Fruit fly (Drosophila melanogaster) whole organism, embryonic: ENCODE results near the gene Tom40.

Source experiments
- Adf1 ChIP-seq: fragments of 200-800 bp; sonication (Bioruptor generic); IDR thresholded peaks from 2 replicates; pipeline ENCODE4 v1.3.6; 2022; ENCODE audit warnings: missing biosample characterization, missing genetic modification characterization
- CG14860 ChIP-seq: fragments of 200-800 bp; sonication (Bioruptor generic); IDR thresholded peaks from 3 replicates; pipeline ENCODE4 v1.3.6; 2022; ENCODE audit warnings: missing biosample characterization, missing genetic modification characterization; ENCODE audit not compliant: partially characterized antibody
- CG14965 ChIP-seq: fragments of 200-800 bp; sonication (Bioruptor generic); optimal IDR thresholded peaks from 2 replicates; lab custom pipeline; 2016; ENCODE audit warnings: missing biosample characterization, missing genetic modification characterization, borderline replicate concordance
- CG17359 ChIP-seq: fragments of 200-800 bp; sonication (Bioruptor generic); optimal IDR thresholded peaks from 3 replicates; lab custom pipeline; 2018; ENCODE audit warnings: missing biosample characterization, mild to moderate bottlenecking, missing genetic modification characterization, moderate library complexity
- CG2199 ChIP-seq: fragments of 200-800 bp; sonication (Bioruptor generic); IDR thresholded peaks from 3 replicates; pipeline ENCODE4 v1.3.6; 2022; ENCODE audit warnings: missing biosample characterization, missing genetic modification characterization
- CG32532 ChIP-seq: fragments of 200-800 bp; sonication (Bioruptor generic); IDR thresholded peaks from 2 replicates; pipeline ENCODE4 v1.3.6; 2022; ENCODE audit warnings: missing biosample characterization, missing genetic modification characterization
- CG33213 ChIP-seq: fragments of 200-800 bp; sonication (Bioruptor generic); optimal IDR thresholded peaks from 3 replicates; lab custom pipeline; 2016; ENCODE audit warnings: missing biosample characterization, missing genetic modification characterization
- CG3407 ChIP-seq: fragments of 200-800 bp; sonication (Bioruptor generic); optimal IDR thresholded peaks from 2 replicates; lab custom pipeline; 2018; ENCODE audit warnings: missing biosample characterization, mild to moderate bottlenecking, missing genetic modification characterization
- CG4328 ChIP-seq: fragments of 200-800 bp; sonication (Bioruptor generic); optimal IDR thresholded peaks from 3 replicates; lab custom pipeline; 2017; ENCODE audit warnings: missing biosample characterization, missing genetic modification reagents, missing genetic modification characterization
- CG4820 ChIP-seq: fragments of 200-800 bp; sonication (Bioruptor generic); optimal IDR thresholded peaks from 3 replicates; lab custom pipeline; 2016; ENCODE audit warnings: missing biosample characterization, missing genetic modification characterization
- CG6175 ChIP-seq: fragments of 200-800 bp; sonication (Bioruptor generic); IDR thresholded peaks from 3 replicates; pipeline ENCODE4 v1.3.6; 2022; ENCODE audit warnings: missing biosample characterization, missing genetic modification characterization
- CG6272 ChIP-seq: fragments of 200-800 bp; sonication (Bioruptor generic); IDR thresholded peaks from 2 replicates; pipeline ENCODE4 v1.3.6; 2022; ENCODE audit warnings: missing biosample characterization, missing genetic modification characterization
- CG7271 ChIP-seq: fragments of 200-800 bp; sonication (Bioruptor generic); optimal IDR thresholded peaks from 2 replicates; lab custom pipeline; 2018; ENCODE audit warnings: missing biosample characterization, mild to moderate bottlenecking, missing genetic modification characterization, moderate library complexity
- CG7357 ChIP-seq: fragments of 200-800 bp; sonication (Bioruptor generic); IDR thresholded peaks from 3 replicates; pipeline ENCODE4 v1.3.6; 2022; ENCODE audit warnings: missing biosample characterization, missing genetic modification characterization
- CG9437 ChIP-seq: fragments of 200-800 bp; sonication (Bioruptor generic); optimal IDR thresholded peaks from 2 replicates; lab custom pipeline; 2018; ENCODE audit warnings: missing biosample characterization, mild to moderate bottlenecking, missing genetic modification characterization
- CrebB ChIP-seq: fragments of 200-800 bp; sonication (Bioruptor generic); optimal IDR thresholded peaks from 3 replicates; lab custom pipeline; 2018; ENCODE audit warnings: missing biosample characterization, mild to moderate bottlenecking, missing genetic modification characterization
- E2f1 ChIP-seq: fragments of 200-800 bp; sonication (Bioruptor generic); IDR thresholded peaks from 2 replicates; pipeline ENCODE4 v1.3.6; 2022; ENCODE audit warnings: missing biosample characterization, missing genetic modification characterization
- ERR ChIP-seq: fragments of 200-800 bp; sonication (Bioruptor generic); optimal IDR thresholded peaks from 2 replicates; lab custom pipeline; 2016; ENCODE audit warnings: missing biosample characterization, missing genetic modification characterization
- Fer1 ChIP-seq: fragments of 200-800 bp; sonication (Bioruptor generic); optimal IDR thresholded peaks from 2 replicates; lab custom pipeline; 2017; ENCODE audit warnings: missing biosample characterization, mild to moderate bottlenecking, missing genetic modification characterization
- Gsc ChIP-seq: fragments of 200-800 bp; sonication (Bioruptor generic); IDR thresholded peaks from 2 replicates; pipeline ENCODE4 v1.3.6; 2022; ENCODE audit warnings: missing biosample characterization, missing genetic modification characterization
- HLH3B ChIP-seq: fragments of 200-800 bp; sonication (Bioruptor generic); IDR thresholded peaks from 2 replicates; pipeline ENCODE4 v1.3.6; 2022; ENCODE audit warnings: missing biosample characterization, missing genetic modification characterization
- Max ChIP-seq: fragments of 200-800 bp; sonication (Bioruptor generic); optimal IDR thresholded peaks from 2 replicates; lab custom pipeline; 2016; ENCODE audit warnings: missing biosample characterization, mild to moderate bottlenecking, missing genetic modification characterization
- Side ChIP-seq: fragments of 200-800 bp; sonication (Bioruptor generic); optimal IDR thresholded peaks from 2 replicates; lab custom pipeline; 2016; ENCODE audit warnings: missing biosample characterization, missing genetic modification characterization
- Sox100B ChIP-seq: fragments of 200-800 bp; sonication (Bioruptor generic); optimal IDR thresholded peaks from 3 replicates; lab custom pipeline; 2018; ENCODE audit warnings: missing biosample characterization, mild to moderate bottlenecking, missing genetic modification characterization
- Tbp ChIP-seq: fragments of >200 bp; optimal IDR thresholded peaks from 2 replicates; lab custom pipeline; 2018; ENCODE audit warnings: missing biosample characterization, missing genetic modification characterization
- Trl ChIP-seq, 3 experiments: fragments of >200 bp in 2 of 3; fragments of 200-800 bp in 1 of 3; sonication (Bioruptor generic) in 1 of 3; optimal IDR thresholded peaks; 2 replicates in 1 of 3; 3 replicates in 2 of 3; lab custom pipeline; 2016 to 2017; ENCODE audit warnings: missing biosample characterization in 1 of 3, missing genetic modification characterization in 1 of 3
- Vsx1 ChIP-seq: fragments of 200-800 bp; sonication (Bioruptor generic); optimal IDR thresholded peaks from 2 replicates; lab custom pipeline; 2017; ENCODE audit warnings: missing biosample characterization, mild to moderate bottlenecking, missing genetic modification characterization, missing genetic modification reagents
- cad ChIP-seq: fragments of >200 bp; optimal IDR thresholded peaks from 2 replicates; lab custom pipeline; 2017; ENCODE audit warnings: missing biosample characterization, missing genetic modification characterization
- cato ChIP-seq: fragments of 200-800 bp; sonication (Bioruptor generic); optimal IDR thresholded peaks from 2 replicates; lab custom pipeline; 2016; ENCODE audit warnings: missing biosample characterization, missing genetic modification characterization, borderline replicate concordance
- chm ChIP-seq: fragments of 200-800 bp; sonication (Bioruptor generic); IDR thresholded peaks from 2 replicates; pipeline ENCODE4 v1.3.6; 2022; ENCODE audit warnings: missing biosample characterization, missing genetic modification characterization
- dysf ChIP-seq: fragments of 200-800 bp; sonication (Bioruptor generic); IDR thresholded peaks from 3 replicates; pipeline ENCODE4 v1.3.6; 2022; ENCODE audit warnings: missing biosample characterization, missing genetic modification characterization
- eyg ChIP-seq: fragments of 200-800 bp; sonication (Bioruptor generic); optimal IDR thresholded peaks from 3 replicates; lab custom pipeline; 2016; ENCODE audit warnings: missing biosample characterization, missing genetic modification characterization
- fd96Cb ChIP-seq: fragments of 200-800 bp; sonication (Bioruptor generic); optimal IDR thresholded peaks from 2 replicates; lab custom pipeline; 2018; ENCODE audit warnings: missing biosample characterization, mild to moderate bottlenecking, missing genetic modification characterization, moderate library complexity
- fru ChIP-seq: fragments of >200 bp; optimal IDR thresholded peaks from 2 replicates; lab custom pipeline; 2017
- gcm ChIP-seq: fragments of 200-800 bp; sonication (Bioruptor generic); optimal IDR thresholded peaks from 2 replicates; lab custom pipeline; 2019; ENCODE audit warnings: missing biosample characterization, mild to moderate bottlenecking, missing genetic modification characterization, moderate library complexity
- gsb ChIP-seq: fragments of 200-800 bp; sonication (Bioruptor generic); IDR thresholded peaks from 2 replicates; pipeline ENCODE4 v1.3.6; 2022; ENCODE audit warnings: missing biosample characterization, missing genetic modification characterization
- gsb-n ChIP-seq: fragments of 200-800 bp; sonication (Bioruptor generic); optimal IDR thresholded peaks from 3 replicates; lab custom pipeline; 2018; ENCODE audit warnings: missing biosample characterization, mild to moderate bottlenecking, missing genetic modification characterization
- ham ChIP-seq: fragments of 200-800 bp; sonication (Bioruptor generic); IDR thresholded peaks from 2 replicates; pipeline ENCODE4 v1.3.6; 2022; ENCODE audit warnings: missing biosample characterization, missing genetic modification characterization
- her ChIP-seq: fragments of 200-800 bp; sonication (Bioruptor generic); optimal IDR thresholded peaks from 2 replicates; lab custom pipeline; 2016; ENCODE audit warnings: missing biosample characterization, missing genetic modification characterization
- hkb ChIP-seq, 2 experiments: fragments of 200-800 bp in 1 of 2; fragments of >200 bp in 1 of 2; sonication (Bioruptor generic) in 1 of 2; IDR thresholded peaks in 1 of 2; optimal IDR thresholded peaks in 1 of 2; 2 replicates each; pipeline versions ENCODE4 v1.3.6 to Lab custom; 2017 to 2022; ENCODE audit warnings: missing biosample characterization in 1 of 2, missing genetic modification characterization in 1 of 2
- insv ChIP-seq, 2 experiments: fragments of 200-800 bp; sonication (Bioruptor generic); optimal IDR thresholded peaks; 3 replicates each; lab custom pipeline; 2016 to 2018; ENCODE audit warnings: missing biosample characterization in 2 of 2, missing genetic modification characterization in 2 of 2
- lilli ChIP-seq: fragments of 200-800 bp; sonication (Bioruptor generic); optimal IDR thresholded peaks from 3 replicates; lab custom pipeline; 2016; ENCODE audit warnings: missing biosample characterization, missing genetic modification characterization
- mld ChIP-seq: fragments of 200-800 bp; sonication (Bioruptor generic); IDR thresholded peaks from 3 replicates; pipeline ENCODE4 v1.3.6; 2022; ENCODE audit warnings: missing biosample characterization, missing genetic modification characterization; ENCODE audit not compliant: partially characterized antibody
- pfk ChIP-seq: fragments of 200-800 bp; sonication (Bioruptor generic); optimal IDR thresholded peaks from 2 replicates; lab custom pipeline; 2018; ENCODE audit warnings: missing biosample characterization, mild to moderate bottlenecking, missing genetic modification characterization, moderate library complexity
- pnt ChIP-seq: fragments of 200-800 bp; sonication (Bioruptor generic); optimal IDR thresholded peaks from 3 replicates; lab custom pipeline; 2016; ENCODE audit warnings: missing biosample characterization, missing genetic modification characterization
- psq ChIP-seq: fragments of 200-800 bp; sonication (Bioruptor generic); optimal IDR thresholded peaks from 2 replicates; lab custom pipeline; 2017; ENCODE audit warnings: missing biosample characterization, missing genetic modification characterization
- ro ChIP-seq: fragments of 200-800 bp; sonication (Bioruptor generic); IDR thresholded peaks from 2 replicates; pipeline ENCODE4 v1.3.6; 2022; ENCODE audit warnings: missing biosample characterization, missing genetic modification characterization
- sob ChIP-seq: fragments of 200-800 bp; sonication (Bioruptor generic); IDR thresholded peaks from 2 replicates; pipeline ENCODE4 v1.3.6; 2022; ENCODE audit warnings: missing biosample characterization, missing genetic modification characterization
- trh ChIP-seq: fragments of 200-800 bp; sonication (Bioruptor generic); optimal IDR thresholded peaks from 2 replicates; lab custom pipeline; 2016; ENCODE audit warnings: missing biosample characterization, missing genetic modification characterization

Tom40 gene

dm6 chrX:7734131-7734930 lies 2.4 kb upstream of the Tom40 start, which contains the start of the genes Pdp and Rab39 (continued):
- TF ChIP-seq CG6272 (peak; percentile 86), CG7357 (GFP tag; lab: Robert Waterston, UW) (peak; percentile 67; the same call in 2 of the 3 replicates), hkb (optimal IDR thresholded peaks at IDR 0.05; lab: Kevin White, UChicago) (no peak), hkb (GFP tag; IDR thresholded peaks at IDR 0.05; lab: Robert Waterston, UW) (peak; percentile 84), ham (GFP tag; lab: Robert Waterston, UW) (no peak), Max (peak; percentile 80), E2f1 (peak; percentile 74), Fer1 (GFP tag; lab: Kevin White, UChicago) (peak; percentile 74), Tbp (GFP tag; lab: Kevin White, UChicago) (no peak), CG2199 (GFP tag; lab: Robert Waterston, UW) (peak; percentile 26; the same call in 1 of the 3 replicates), HLH3B (GFP tag; lab: Robert Waterston, UW) (no peak), cato (GFP tag; lab: Kevin White, UChicago) (peak; percentile 53), Trl (optimal IDR thresholded peaks at IDR 0.05; lab: Kevin White, UChicago) (no peak), Trl (GFP tag; optimal IDR thresholded peaks at IDR 0.05; lab: Kevin White, UChicago) (peak; percentile 44), fd96Cb (tag; lab: Kevin White, UChicago) (peak; percentile 66), gsb-n (tag; lab: Kevin White, UChicago) (no peak), cad (GFP tag; lab: Kevin White, UChicago) (no peak), lilli (peak; percentile 89), Side (GFP tag; lab: Kevin White, UChicago) (no peak), gcm (GFP tag; lab: Kevin White, UChicago) (peak; percentile 60), mld (peak; percentile 80), sob (peak; percentile 85), CG7271 (tag; lab: Kevin White, UChicago) (peak; percentile 29), CG3407 (peak; percentile 47), CG6175 (GFP tag; lab: Robert Waterston, UW) (0 out of 3 replicates have a peak, but pooled peaks have one; percentile 57), CG9437 (GFP tag; lab: Kevin White, UChicago) (peak; percentile 89), ERR (peak; percentile 1), CG14860 (GFP tag; lab: Robert Waterston, UW) (peak; percentile 91), CG32532 (GFP tag; lab: Robert Waterston, UW) (peak; percentile 84), CG14965 (no peak), CG4328 (GFP tag; lab: Kevin White, UChicago) (peak; percentile 70), Gsc (GFP tag; lab: Robert Waterston, UW) (no peak), trh (GFP tag; lab: Kevin White, UChicago) (peak; percentile 61), CG17359 (tag; lab: Kevin White, UChicago) (peak; percentile 69), pnt (GFP tag; lab: Kevin White, UChicago) (peak; percentile 49), gsb (GFP tag; lab: Robert Waterston, UW) (peak; percentile 7; the same call in 1 of the 2 replicates), chm (GFP tag; lab: Robert Waterston, UW) (no peak), CrebB (tag; lab: Kevin White, UChicago) (peak; percentile 32), her (no peak), Vsx1 (GFP tag; lab: Kevin White, UChicago) (no peak), fru (lab: Kevin White, UChicago) (no peak), CG4820 (peak; percentile 70), insv (GFP tag; optimal IDR thresholded peaks at IDR 0.05; lab: Kevin White, UChicago) (peak in 1 of 2 experiments; percentile 50), Adf1 (GFP tag; lab: Robert Waterston, UW) (peak; percentile 47), Sox100B (peak; percentile 68), psq (GFP tag; lab: Kevin White, UChicago) (peak; percentile 22), CG33213 (GFP tag; lab: Kevin White, UChicago) (peak; percentile 57), eyg (GFP tag; lab: Kevin White, UChicago) (no peak), dysf (peak; percentile 83), ro (GFP tag; lab: Robert Waterston, UW) (0 out of 2 replicates have a peak, but pooled peaks have one; percentile 37), pfk (GFP tag; lab: Kevin White, UChicago) (no peak)
